Fruit fly (Drosophila melanogaster) whole organism, embryonic: ENCODE measurements around the gene CG31883.

Experiments
- Atf-2 ChIP-seq: fragments of 200-800 bp; sonication (Bioruptor generic); optimal IDR thresholded peaks from 2 replicates; lab custom pipeline; 2016; ENCODE audit warnings: missing biosample characterization, missing genetic modification characterization
- BEAF-32 ChIP-seq: fragments of 200-800 bp; sonication (Bioruptor generic); optimal IDR thresholded peaks from 3 replicates; lab custom pipeline; 2017; ENCODE audit warnings: missing biosample characterization, missing genetic modification characterization, mild to moderate bottlenecking, moderate library complexity, missing genetic modification reagents
- CG10209 ChIP-seq: fragments of 200-800 bp; sonication (Bioruptor generic); optimal IDR thresholded peaks from 3 replicates; lab custom pipeline; 2017; ENCODE audit warnings: missing biosample characterization, mild to moderate bottlenecking, missing genetic modification characterization, missing genetic modification reagents
- CG10274 ChIP-seq: fragments of 200-800 bp; sonication (Bioruptor generic); optimal IDR thresholded peaks from 3 replicates; lab custom pipeline; 2017; ENCODE audit warnings: missing biosample characterization, mild to moderate bottlenecking, missing genetic modification characterization
- CG10565 ChIP-seq: fragments of 200-800 bp; sonication (Bioruptor generic); optimal IDR thresholded peaks from 3 replicates; lab custom pipeline; 2016; ENCODE audit warnings: missing biosample characterization, mild to moderate bottlenecking, missing genetic modification characterization
- CG12659 ChIP-seq: fragments of 200-800 bp; sonication (Bioruptor generic); optimal IDR thresholded peaks from 3 replicates; lab custom pipeline; 2017; ENCODE audit warnings: mild to moderate bottlenecking, missing biosample characterization, missing genetic modification reagents, missing genetic modification characterization
- CG12942 ChIP-seq: fragments of 200-800 bp; sonication (Bioruptor generic); optimal IDR thresholded peaks from 3 replicates; lab custom pipeline; 2016; ENCODE audit warnings: missing biosample characterization, missing genetic modification characterization
- CG13287 ChIP-seq: fragments of 200-800 bp; sonication (Bioruptor generic); IDR thresholded peaks from 2 replicates; pipeline ENCODE4 v1.3.6; 2022; ENCODE audit warnings: missing biosample characterization, missing genetic modification characterization; ENCODE audit not compliant: partially characterized antibody
- CG13624 ChIP-seq: fragments of 200-800 bp; sonication (Bioruptor generic); optimal IDR thresholded peaks from 2 replicates; lab custom pipeline; 2016; ENCODE audit warnings: missing biosample characterization, missing genetic modification characterization
- CG15514 ChIP-seq: fragments of 200-800 bp; sonication (Bioruptor generic); optimal IDR thresholded peaks from 3 replicates; lab custom pipeline; 2017; ENCODE audit warnings: missing biosample characterization, missing genetic modification characterization, mild to moderate bottlenecking, moderate library complexity, missing genetic modification reagents
- CG18476 ChIP-seq: fragments of 200-800 bp; sonication (Bioruptor generic); optimal IDR thresholded peaks from 2 replicates; lab custom pipeline; 2016; ENCODE audit warnings: missing biosample characterization, mild to moderate bottlenecking, missing genetic modification characterization
- CG2120 ChIP-seq: fragments of 200-800 bp; sonication (Bioruptor generic); optimal IDR thresholded peaks from 3 replicates; lab custom pipeline; 2016; ENCODE audit warnings: missing biosample characterization, missing genetic modification characterization
- CG32767 ChIP-seq: fragments of 200-800 bp; sonication (Bioruptor generic); IDR thresholded peaks from 2 replicates; pipeline ENCODE4 v1.3.6; 2022; ENCODE audit warnings: missing biosample characterization, missing genetic modification characterization
- CG4282 ChIP-seq: fragments of 200-800 bp; sonication (Bioruptor generic); optimal IDR thresholded peaks from 2 replicates; lab custom pipeline; 2016; ENCODE audit warnings: missing biosample characterization, missing genetic modification characterization
- CG9215 ChIP-seq: fragments of 200-800 bp; sonication (Bioruptor generic); IDR thresholded peaks from 2 replicates; pipeline ENCODE4 v1.3.6; 2022; ENCODE audit warnings: missing biosample characterization, missing genetic modification characterization
- CG9797 ChIP-seq: fragments of 200-800 bp; sonication (Bioruptor generic); optimal IDR thresholded peaks from 3 replicates; lab custom pipeline; 2018; ENCODE audit warnings: missing biosample characterization, mild to moderate bottlenecking, missing genetic modification characterization
- Dad ChIP-seq: fragments of 200-800 bp; sonication (Bioruptor generic); optimal IDR thresholded peaks from 3 replicates; lab custom pipeline; 2016; ENCODE audit warnings: missing biosample characterization, missing genetic modification characterization
- Dbx ChIP-seq: fragments of 200-800 bp; sonication (Bioruptor generic); IDR thresholded peaks from 3 replicates; pipeline ENCODE4 v1.3.6; 2022; ENCODE audit warnings: missing biosample characterization, missing genetic modification characterization
- Hmr ChIP-seq: fragments of 200-800 bp; sonication (Bioruptor generic); optimal IDR thresholded peaks from 3 replicates; lab custom pipeline; 2017; ENCODE audit warnings: mild to moderate bottlenecking, missing biosample characterization, missing genetic modification reagents, missing genetic modification characterization
- Kr ChIP-seq: fragments of 200-800 bp; sonication (Bioruptor generic); optimal IDR thresholded peaks from 2 replicates; lab custom pipeline; 2017; ENCODE audit warnings: missing biosample characterization, mild to moderate bottlenecking, missing genetic modification characterization
- Lim3 ChIP-seq: fragments of 200-800 bp; sonication (Bioruptor generic); IDR thresholded peaks from 2 replicates; pipeline ENCODE4 v1.3.6; 2022; ENCODE audit warnings: missing biosample characterization, missing genetic modification characterization
- Meics ChIP-seq: fragments of 200-800 bp; sonication (Bioruptor generic); optimal IDR thresholded peaks from 2 replicates; lab custom pipeline; 2017; ENCODE audit warnings: missing biosample characterization, mild to moderate bottlenecking, missing genetic modification characterization
- Neu2 ChIP-seq: fragments of 200-800 bp; sonication (Bioruptor generic); optimal IDR thresholded peaks from 3 replicates; lab custom pipeline; 2016; ENCODE audit warnings: missing biosample characterization, missing genetic modification characterization, borderline replicate concordance
- PHDP ChIP-seq: fragments of 200-800 bp; sonication (Bioruptor generic); optimal IDR thresholded peaks from 3 replicates; lab custom pipeline; 2018; ENCODE audit warnings: missing biosample characterization, mild to moderate bottlenecking, missing genetic modification characterization, moderate library complexity
- Rfx ChIP-seq: fragments of 200-800 bp; sonication (Bioruptor generic); IDR thresholded peaks from 2 replicates; pipeline ENCODE4 v1.3.6; 2022; ENCODE audit warnings: missing biosample characterization, missing genetic modification characterization
- Rx ChIP-seq: fragments of 200-800 bp; sonication (Bioruptor generic); IDR thresholded peaks from 2 replicates; pipeline ENCODE4 v1.3.6; 2022; ENCODE audit warnings: missing biosample characterization, missing genetic modification characterization
- Ssrp ChIP-seq: fragments of 200-800 bp; sonication (Bioruptor generic); optimal IDR thresholded peaks from 2 replicates; lab custom pipeline; 2018; ENCODE audit warnings: missing biosample characterization, mild to moderate bottlenecking, missing genetic modification characterization, moderate library complexity
- Usf ChIP-seq: fragments of 200-800 bp; sonication (Bioruptor generic); optimal IDR thresholded peaks from 2 replicates; lab custom pipeline; 2017; ENCODE audit warnings: missing genotype, missing biosample characterization, missing genetic modification characterization
- YL-1 ChIP-seq: fragments of 200-800 bp; sonication (Bioruptor generic); optimal IDR thresholded peaks from 3 replicates; lab custom pipeline; 2017; ENCODE audit warnings: missing biosample characterization, mild to moderate bottlenecking, missing genetic modification characterization
- abd-A ChIP-seq: fragments of 200-800 bp; sonication (Bioruptor generic); optimal IDR thresholded peaks from 3 replicates; lab custom pipeline; 2019; ENCODE audit warnings: missing biosample characterization, mild to moderate bottlenecking, missing genetic modification characterization, moderate library complexity
- az2 ChIP-seq: fragments of 200-800 bp; sonication (Bioruptor generic); optimal IDR thresholded peaks from 3 replicates; lab custom pipeline; 2016; ENCODE audit warnings: missing biosample characterization, missing genetic modification characterization
- cas ChIP-seq: fragments of 200-800 bp; sonication (Bioruptor generic); IDR thresholded peaks from 2 replicates; pipeline ENCODE4 v1.3.6; 2022; ENCODE audit warnings: missing biosample characterization, missing genetic modification characterization
- cg ChIP-seq: fragments of 200-800 bp; sonication (Bioruptor generic); optimal IDR thresholded peaks from 3 replicates; lab custom pipeline; 2019; ENCODE audit warnings: missing biosample characterization, mild to moderate bottlenecking, missing genetic modification characterization, moderate library complexity
- ewg ChIP-seq: fragments of 200-800 bp; sonication (Bioruptor generic); optimal IDR thresholded peaks from 3 replicates; lab custom pipeline; 2017; ENCODE audit warnings: mild to moderate bottlenecking, missing biosample characterization, missing genetic modification reagents, missing genetic modification characterization
- eyg ChIP-seq: fragments of 200-800 bp; sonication (Bioruptor generic); optimal IDR thresholded peaks from 3 replicates; lab custom pipeline; 2016; ENCODE audit warnings: missing biosample characterization, missing genetic modification characterization
- fd102C ChIP-seq: fragments of 200-800 bp; sonication (Bioruptor generic); optimal IDR thresholded peaks from 2 replicates; lab custom pipeline; 2018; ENCODE audit warnings: missing biosample characterization, mild to moderate bottlenecking, missing genetic modification characterization, moderate library complexity
- gfzf ChIP-seq: fragments of 200-800 bp; sonication (Bioruptor generic); optimal IDR thresholded peaks from 2 replicates; lab custom pipeline; 2016; ENCODE audit warnings: missing biosample characterization, mild to moderate bottlenecking, missing genetic modification characterization, moderate library complexity
- gsb ChIP-seq: fragments of 200-800 bp; sonication (Bioruptor generic); IDR thresholded peaks from 2 replicates; pipeline ENCODE4 v1.3.6; 2022; ENCODE audit warnings: missing biosample characterization, missing genetic modification characterization
- jumu ChIP-seq: fragments of 200-800 bp; sonication (Bioruptor generic); optimal IDR thresholded peaks from 3 replicates; lab custom pipeline; 2016; ENCODE audit warnings: missing biosample characterization, missing genetic modification characterization
- nom ChIP-seq: fragments of 200-800 bp; sonication (Bioruptor generic); optimal IDR thresholded peaks from 2 replicates; lab custom pipeline; 2017; ENCODE audit warnings: missing biosample characterization, missing genetic modification characterization, mild to moderate bottlenecking, moderate library complexity, missing genetic modification reagents
- odd ChIP-seq: fragments of 200-800 bp; sonication (Bioruptor generic); optimal IDR thresholded peaks from 2 replicates; lab custom pipeline; 2017; ENCODE audit warnings: missing biosample characterization, mild to moderate bottlenecking, missing genetic modification characterization
- pan ChIP-seq, 4 experiments: fragments of >200 bp in 3 of 4; fragments of 200-800 bp in 1 of 4; sonication (Bioruptor generic) in 1 of 4; optimal IDR thresholded peaks in 3 of 4; IDR thresholded peaks in 1 of 4; 2 replicates each; pipeline versions ENCODE4 v1.3.6 to Lab custom; 2017 to 2022; ENCODE audit warnings: missing biosample characterization in 2 of 4, missing genetic modification characterization in 2 of 4, mixed read lengths in 1 of 4
- pho ChIP-seq: fragments of 200-800 bp; sonication (Bioruptor generic); optimal IDR thresholded peaks from 2 replicates; lab custom pipeline; 2016; ENCODE audit warnings: missing biosample characterization, missing genetic modification characterization
- pzg ChIP-seq: fragments of 200-800 bp; sonication (Bioruptor generic); optimal IDR thresholded peaks from 3 replicates; lab custom pipeline; 2018; ENCODE audit warnings: missing biosample characterization, mild to moderate bottlenecking, missing genetic modification characterization, moderate library complexity
- schlank ChIP-seq: fragments of 200-800 bp; sonication (Bioruptor generic); optimal IDR thresholded peaks from 2 replicates; lab custom pipeline; 2018; ENCODE audit warnings: missing biosample characterization, mild to moderate bottlenecking, missing genetic modification characterization
- sob ChIP-seq: fragments of 200-800 bp; sonication (Bioruptor generic); IDR thresholded peaks from 2 replicates; pipeline ENCODE4 v1.3.6; 2022; ENCODE audit warnings: missing biosample characterization, missing genetic modification characterization
- ssp ChIP-seq: fragments of 200-800 bp; sonication (Bioruptor generic); IDR thresholded peaks from 2 replicates; pipeline ENCODE4 v1.3.6; 2022; ENCODE audit warnings: missing biosample characterization, missing genetic modification characterization
- stc ChIP-seq: fragments of 200-800 bp; sonication (Bioruptor generic); IDR thresholded peaks from 2 replicates; pipeline ENCODE4 v1.3.6; 2022; ENCODE audit warnings: missing biosample characterization, missing genetic modification characterization
- tna ChIP-seq: fragments of 200-800 bp; sonication (Bioruptor generic); IDR thresholded peaks from 2 replicates; pipeline ENCODE4 v1.3.6; 2022; ENCODE audit warnings: missing biosample characterization, missing genetic modification characterization; ENCODE audit not compliant: partially characterized antibody
- usp ChIP-seq: fragments of >200 bp; optimal IDR thresholded peaks from 2 replicates; lab custom pipeline; 2017; ENCODE audit warnings: missing biosample characterization, missing genetic modification characterization

Gene CG31883

DNA sequence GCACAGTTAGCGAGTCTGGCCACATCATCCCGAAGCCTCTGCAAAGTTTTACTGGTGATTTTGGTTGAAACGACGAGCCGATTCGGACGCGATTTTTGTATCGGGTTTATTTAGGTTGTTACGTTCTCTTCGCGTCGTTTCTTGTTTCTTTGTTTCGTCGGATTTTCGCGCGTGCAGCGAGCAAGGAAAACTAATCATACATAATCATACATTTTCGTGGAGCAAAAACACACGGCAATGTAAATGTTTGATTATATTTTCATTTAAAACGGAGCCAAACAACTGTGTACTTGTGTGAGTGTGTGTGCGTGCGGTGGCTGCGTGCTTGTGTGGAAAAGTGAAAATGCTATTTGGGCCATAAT is 32.9 kb upstream of the CG31883 start, which contains the start of gene CG33298 (continued):
- TF ChIP-seq CG13624 (GFP tag; lab: Kevin White, UChicago) (no peak), CG10209 (GFP tag; lab: Kevin White, UChicago) (no peak), cg (GFP tag; lab: Kevin White, UChicago) (peak; percentile 80), sob (GFP tag; lab: Robert Waterston, UW) (peak; percentile 31; the same call in 1 of the 2 replicates), pan (optimal IDR thresholded peaks at IDR 0.05; lab: Kevin White, UChicago) (no peak), pan (GFP tag; optimal IDR thresholded peaks at IDR 0.05 in 1 of 2, IDR thresholded peaks at IDR 0.05 in 1 of 2) (no peak), tna (GFP tag; lab: Robert Waterston, UW) (no peak), Ssrp (tag; lab: Kevin White, UChicago) (no peak), usp (GFP tag; lab: Kevin White, UChicago) (no peak), CG10565 (GFP tag; lab: Kevin White, UChicago) (no peak), BEAF-32 (GFP tag; lab: Kevin White, UChicago) (peak; percentile 35), ewg (no peak), Hmr (GFP tag; lab: Kevin White, UChicago) (peak; percentile 26), CG9215 (GFP tag; lab: Robert Waterston, UW) (no peak), Usf (GFP tag; lab: Kevin White, UChicago) (no peak), schlank (tag; lab: Kevin White, UChicago) (no peak), Dad (GFP tag; lab: Kevin White, UChicago) (no peak), Lim3 (GFP tag; lab: Robert Waterston, UW) (no peak), eyg (GFP tag; lab: Kevin White, UChicago) (no peak), gsb (GFP tag; lab: Robert Waterston, UW) (no peak), Dbx (GFP tag; lab: Robert Waterston, UW) (0 out of 3 replicates have a peak, but pooled peaks have one; percentile 11), CG12942 (GFP tag; lab: Kevin White, UChicago) (no peak), odd (GFP tag; lab: Kevin White, UChicago) (peak; percentile 10), Kr (GFP tag; lab: Kevin White, UChicago) (no peak), CG10274 (GFP tag; lab: Kevin White, UChicago) (no peak), PHDP (tag; lab: Kevin White, UChicago) (no peak), Rx (GFP tag; lab: Robert Waterston, UW) (no peak), Rfx (GFP tag; lab: Robert Waterston, UW) (peak; percentile 18; the same call in 1 of the 2 replicates), CG32767 (GFP tag; lab: Robert Waterston, UW) (no peak), nom (peak; percentile 26), cas (GFP tag; lab: Robert Waterston, UW) (no peak), pzg (GFP tag; lab: Kevin White, UChicago) (peak; percentile 52), CG4282 (no peak), stc (GFP tag; lab: Robert Waterston, UW) (no peak), abd-A (no peak), jumu (no peak), CG2120 (no peak), CG15514 (peak; percentile 30), Atf-2 (GFP tag; lab: Kevin White, UChicago) (no peak), ssp (GFP tag; lab: Robert Waterston, UW) (no peak), CG12659 (GFP tag; lab: Kevin White, UChicago) (peak; percentile 39), az2 (GFP tag; lab: Kevin White, UChicago) (no peak), Neu2 (GFP tag; lab: Kevin White, UChicago) (no peak), pho (GFP tag; lab: Kevin White, UChicago) (no peak), fd102C (no peak), gfzf (GFP tag; lab: Kevin White, UChicago) (peak; percentile 57), CG9797 (GFP tag; lab: Kevin White, UChicago) (peak; percentile 49), CG18476 (no peak), Meics (GFP tag; lab: Kevin White, UChicago) (no peak), CG13287 (GFP tag; lab: Robert Waterston, UW) (peak; percentile 21), YL-1 (GFP tag; lab: Kevin White, UChicago) (peak; percentile 24)
